Fruit fly (Drosophila melanogaster): ENCODE measurements around the gene CG31041.
A peak's percentile ranks its signal among the peaks of the same experiment; 100 is the strongest.

The CG31041 gene

dm6 chr3R:29590806-29591205, at the start of gene CG31041:
CG31041 (minus strand) TSS chr3R:29590906.
- no peak for TF ChIP-seq CG33017 (tag; optimal IDR thresholded peaks at IDR 0.05)
- no peak for TF ChIP-seq tj (GFP tag; optimal IDR thresholded peaks at IDR 0.05)
- TF ChIP-seq CG5204 (GFP tag; optimal IDR thresholded peaks at IDR 0.05), result no peak
- TF ChIP-seq Crg-1 (GFP tag; optimal IDR thresholded peaks at IDR 0.05), result no peak
- TF ChIP-seq CG11617 (GFP tag; optimal IDR thresholded peaks at IDR 0.05), result no peak
- no peak for TF ChIP-seq CG1620 (GFP tag; optimal IDR thresholded peaks at IDR 0.05)

dm6 chr3R:29625883-29626282, 35.2 kb upstream of the CG31041 start:
- no peak for TF ChIP-seq CG14711 (tag; optimal IDR thresholded peaks at IDR 0.05)
- peak; percentile 7 for TF ChIP-seq toe (GFP tag; optimal IDR thresholded peaks at IDR 0.05)

dm6 chr3R:29620712-29621479, 30.2 kb upstream of the CG31041 start:
- TF ChIP-seq toe (GFP tag; optimal IDR thresholded peaks at IDR 0.05) (no peak), pad (GFP tag; optimal IDR thresholded peaks at IDR 0.05) (no peak), Mnt (GFP tag; optimal IDR thresholded peaks at IDR 0.05) (no peak), bab1 (GFP tag; optimal IDR thresholded peaks at IDR 0.05) (no peak), cic (GFP tag; optimal IDR thresholded peaks at IDR 0.05) (no peak), CG14711 (tag; optimal IDR thresholded peaks at IDR 0.05) (no peak), kay (GFP tag; ENCODE audit: borderline replicate concordance) (peak; percentile 20), Crg-1 (GFP tag; optimal IDR thresholded peaks at IDR 0.05) (no peak), CG7101 (tag; optimal IDR thresholded peaks at IDR 0.05) (no peak), Hr96 (GFP tag; optimal IDR thresholded peaks at IDR 0.05) (peak; percentile 34), Clk (GFP tag; optimal IDR thresholded peaks at IDR 0.05) (no peak), CG7045 (GFP tag; optimal IDR thresholded peaks at IDR 0.05) (no peak)

- TF ChIP-seq CG12768 (GFP tag; optimal IDR thresholded peaks at IDR 0.05), result peak; percentile 98
- TF ChIP-seq CG1620 (GFP tag; optimal IDR thresholded peaks at IDR 0.05), result peak; percentile 78
- TF ChIP-seq CG7045 (GFP tag; optimal IDR thresholded peaks at IDR 0.05), result peak; percentile 99
- TF ChIP-seq cic (GFP tag; optimal IDR thresholded peaks at IDR 0.05), result peak; percentile 71
- peak; percentile 82 for TF ChIP-seq Mnt (GFP tag; optimal IDR thresholded peaks at IDR 0.05)
- peak; percentile 93 for TF ChIP-seq toe (GFP tag; optimal IDR thresholded peaks at IDR 0.05)
- peak; percentile 97 for TF ChIP-seq CG33017 (tag; optimal IDR thresholded peaks at IDR 0.05)
- TF ChIP-seq pad (GFP tag; optimal IDR thresholded peaks at IDR 0.05), result peak; percentile 91
- peak; percentile 93 for TF ChIP-seq Crg-1 (GFP tag; optimal IDR thresholded peaks at IDR 0.05)
- peak; percentile 80 for TF ChIP-seq ovo (GFP tag; optimal IDR thresholded peaks at IDR 0.05)
- no peak for TF ChIP-seq kay (GFP tag; ENCODE audit: borderline replicate concordance)
- peak; percentile 97 for TF ChIP-seq CG11617 (GFP tag; optimal IDR thresholded peaks at IDR 0.05)
- peak; percentile 73 for TF ChIP-seq Hr96 (GFP tag; optimal IDR thresholded peaks at IDR 0.05)
- peak; percentile 98 for TF ChIP-seq bab1 (GFP tag; optimal IDR thresholded peaks at IDR 0.05)
- TF ChIP-seq CG14711 (tag; optimal IDR thresholded peaks at IDR 0.05), result peak; percentile 100
- peak; percentile 96 for TF ChIP-seq Clk (GFP tag; optimal IDR thresholded peaks at IDR 0.05)
- peak; percentile 84 for TF ChIP-seq CG5204 (GFP tag; optimal IDR thresholded peaks at IDR 0.05)
- peak; percentile 98 for TF ChIP-seq CG7101 (tag; optimal IDR thresholded peaks at IDR 0.05)
- TF ChIP-seq tj (GFP tag; optimal IDR thresholded peaks at IDR 0.05), result peak; percentile 88
- no peak for TF ChIP-seq cnc (optimal IDR thresholded peaks at IDR 0.05)
Observed at dm6 chr3R:29618515-29619157, 27.9 kb upstream of the CG31041 start, which contains the start of gene CG1907. CG1907 (plus strand) TSS chr3R:29619065.

- TF ChIP-seq cnc (optimal IDR thresholded peaks at IDR 0.05), result no peak
- TF ChIP-seq CG14711 (tag; optimal IDR thresholded peaks at IDR 0.05), result no peak
- TF ChIP-seq CG12768 (GFP tag; optimal IDR thresholded peaks at IDR 0.05), result no peak
- TF ChIP-seq bab1 (GFP tag; optimal IDR thresholded peaks at IDR 0.05), result no peak
- TF ChIP-seq Crg-1 (GFP tag; optimal IDR thresholded peaks at IDR 0.05), result no peak
- TF ChIP-seq CG33017 (tag; optimal IDR thresholded peaks at IDR 0.05), result no peak
- no peak for TF ChIP-seq ovo (GFP tag; optimal IDR thresholded peaks at IDR 0.05)
Observed at dm6 chr3R:29617709-29618212, 27.1 kb upstream of the CG31041 start.

- TF ChIP-seq CG7101 (tag; optimal IDR thresholded peaks at IDR 0.05) (no peak), tj (GFP tag; optimal IDR thresholded peaks at IDR 0.05) (no peak), pad (GFP tag; optimal IDR thresholded peaks at IDR 0.05) (no peak), ovo (GFP tag; optimal IDR thresholded peaks at IDR 0.05) (no peak), CG33017 (tag; optimal IDR thresholded peaks at IDR 0.05) (no peak), Mnt (GFP tag; optimal IDR thresholded peaks at IDR 0.05) (no peak), Crg-1 (GFP tag; optimal IDR thresholded peaks at IDR 0.05) (no peak), Hr96 (GFP tag; optimal IDR thresholded peaks at IDR 0.05) (no peak), bab1 (GFP tag; optimal IDR thresholded peaks at IDR 0.05) (no peak), Clk (GFP tag; optimal IDR thresholded peaks at IDR 0.05) (no peak), cic (GFP tag; optimal IDR thresholded peaks at IDR 0.05) (no peak), CG5204 (GFP tag; optimal IDR thresholded peaks at IDR 0.05) (no peak), CG1620 (GFP tag; optimal IDR thresholded peaks at IDR 0.05) (no peak), kay (GFP tag; ENCODE audit: borderline replicate concordance) (no peak)
Observed at dm6 chr3R:29617197-29617596, 26.5 kb upstream of the CG31041 start.

All from whole organism, adult.